Fruit fly (Drosophila melanogaster) whole organism, embryonic: ENCODE results near the gene CG42494.
A peak's percentile ranks its signal among the peaks of the same experiment; 100 is the strongest.

Experiments
- Ada2b ChIP-seq: fragments of 200-800 bp; sonication (Bioruptor generic); IDR thresholded peaks from 2 replicates; pipeline ENCODE4 v1.3.6; 2022; ENCODE audit warnings: missing biosample characterization, missing genetic modification characterization
- Atf3 ChIP-seq: fragments of 200-800 bp; sonication (Bioruptor generic); optimal IDR thresholded peaks from 3 replicates; lab custom pipeline; 2016; ENCODE audit warnings: missing biosample characterization, missing genetic modification characterization
- CG10462 ChIP-seq: fragments of 200-800 bp; sonication (Bioruptor generic); optimal IDR thresholded peaks from 2 replicates; lab custom pipeline; 2016; ENCODE audit warnings: missing biosample characterization, missing genetic modification characterization
- CG10565 ChIP-seq: fragments of 200-800 bp; sonication (Bioruptor generic); optimal IDR thresholded peaks from 3 replicates; lab custom pipeline; 2016; ENCODE audit warnings: missing biosample characterization, mild to moderate bottlenecking, missing genetic modification characterization
- CG11247 ChIP-seq: fragments of 200-800 bp; sonication (Bioruptor generic); IDR thresholded peaks from 2 replicates; pipeline ENCODE4 v1.3.6; 2022; ENCODE audit warnings: missing biosample characterization, missing genetic modification characterization
- CG12219 ChIP-seq: fragments of 200-800 bp; sonication (Bioruptor generic); optimal IDR thresholded peaks from 3 replicates; lab custom pipeline; 2018; ENCODE audit warnings: missing biosample characterization, mild to moderate bottlenecking, missing genetic modification characterization
- CG12769 ChIP-seq: fragments of 200-800 bp; sonication (Bioruptor generic); optimal IDR thresholded peaks from 2 replicates; lab custom pipeline; 2019; ENCODE audit warnings: missing biosample characterization, mild to moderate bottlenecking, missing genetic modification characterization, moderate library complexity
- CG1602 ChIP-seq: fragments of 200-800 bp; sonication (Bioruptor generic); optimal IDR thresholded peaks from 3 replicates; lab custom pipeline; 2016; ENCODE audit warnings: missing biosample characterization, missing genetic modification characterization
- CG16813 ChIP-seq: fragments of 200-800 bp; sonication (Bioruptor generic); IDR thresholded peaks from 3 replicates; pipeline ENCODE4 v1.3.6; 2022; ENCODE audit warnings: missing biosample characterization, missing genetic modification characterization; ENCODE audit not compliant: partially characterized antibody
- CG18619 ChIP-seq: fragments of 200-800 bp; sonication (Bioruptor generic); optimal IDR thresholded peaks from 3 replicates; lab custom pipeline; 2017; ENCODE audit warnings: missing biosample characterization, mild to moderate bottlenecking, missing genetic modification characterization
- CG2116 ChIP-seq: fragments of 200-800 bp; sonication (Bioruptor generic); optimal IDR thresholded peaks from 3 replicates; lab custom pipeline; 2018; ENCODE audit warnings: missing biosample characterization, mild to moderate bottlenecking, missing genetic modification characterization
- CG30020 ChIP-seq: fragments of 200-800 bp; optimal IDR thresholded peaks from 2 replicates; lab custom pipeline; 2019; ENCODE audit warnings: missing biosample characterization, mild to moderate bottlenecking, missing genetic modification characterization, moderate library complexity
- CG31388 ChIP-seq: fragments of 200-800 bp; sonication (Bioruptor generic); optimal IDR thresholded peaks from 2 replicates; lab custom pipeline; 2016; ENCODE audit warnings: missing biosample characterization, missing genetic modification characterization
- CG3163 ChIP-seq: fragments of 200-800 bp; sonication (Bioruptor generic); optimal IDR thresholded peaks from 3 replicates; lab custom pipeline; 2016; ENCODE audit warnings: missing biosample characterization, missing genetic modification characterization
- CG33213 ChIP-seq: fragments of 200-800 bp; sonication (Bioruptor generic); optimal IDR thresholded peaks from 3 replicates; lab custom pipeline; 2016; ENCODE audit warnings: missing biosample characterization, missing genetic modification characterization
- CG34422 ChIP-seq: fragments of 200-800 bp; sonication (Bioruptor generic); IDR thresholded peaks from 3 replicates; pipeline ENCODE4 v1.3.6; 2022; ENCODE audit warnings: missing biosample characterization, missing genetic modification characterization
- CG3995 ChIP-seq: fragments of 200-800 bp; sonication (Bioruptor generic); optimal IDR thresholded peaks from 3 replicates; lab custom pipeline; 2016; ENCODE audit warnings: missing biosample characterization, missing genetic modification characterization
- CG4404 ChIP-seq: fragments of 200-800 bp; sonication (Bioruptor generic); IDR thresholded peaks from 2 replicates; pipeline ENCODE4 v1.3.6; 2022; ENCODE audit warnings: missing biosample characterization, missing genetic modification characterization
- CG6272 ChIP-seq: fragments of 200-800 bp; sonication (Bioruptor generic); IDR thresholded peaks from 2 replicates; pipeline ENCODE4 v1.3.6; 2022; ENCODE audit warnings: missing biosample characterization, missing genetic modification characterization
- CG6689 ChIP-seq: fragments of 200-800 bp; sonication (Bioruptor generic); IDR thresholded peaks from 2 replicates; pipeline ENCODE4 v1.3.6; 2022; ENCODE audit warnings: missing biosample characterization, missing genetic modification characterization
- CG7786 ChIP-seq: fragments of 200-800 bp; sonication (Bioruptor generic); optimal IDR thresholded peaks from 2 replicates; lab custom pipeline; 2016; ENCODE audit warnings: missing biosample characterization, missing genetic modification characterization
- CG9609 ChIP-seq: fragments of 200-800 bp; sonication (Bioruptor generic); optimal IDR thresholded peaks from 3 replicates; lab custom pipeline; 2016; ENCODE audit warnings: missing biosample characterization, missing genetic modification characterization
- CTCF ChIP-seq: fragments of 200-800 bp; sonication (Bioruptor generic); optimal IDR thresholded peaks from 2 replicates; lab custom pipeline; 2017; ENCODE audit warnings: missing biosample characterization, mild to moderate bottlenecking, missing genetic modification characterization, moderate library complexity
- D19A ChIP-seq: fragments of 200-800 bp; optimal IDR thresholded peaks from 3 replicates; lab custom pipeline; 2019; ENCODE audit warnings: missing biosample characterization, mild to moderate bottlenecking, missing genetic modification characterization, moderate library complexity
- Dad ChIP-seq: fragments of 200-800 bp; sonication (Bioruptor generic); optimal IDR thresholded peaks from 3 replicates; lab custom pipeline; 2016; ENCODE audit warnings: missing biosample characterization, missing genetic modification characterization
- Hr3 ChIP-seq: fragments of 200-800 bp; sonication (Bioruptor generic); optimal IDR thresholded peaks from 3 replicates; lab custom pipeline; 2016; ENCODE audit warnings: missing biosample characterization, missing genetic modification characterization
- Hr51 ChIP-seq, 2 experiments: fragments of 200-800 bp; sonication (Bioruptor generic); optimal IDR thresholded peaks; 2 replicates in 1 of 2; 3 replicates in 1 of 2; lab custom pipeline; 2016 to 2018; ENCODE audit warnings: missing biosample characterization in 2 of 2, missing genetic modification characterization in 2 of 2, mild to moderate bottlenecking in 1 of 2, moderate library complexity in 1 of 2
- MBD-R2 ChIP-seq: fragments of 200-800 bp; sonication (Bioruptor generic); IDR thresholded peaks from 2 replicates; pipeline ENCODE4 v1.3.6; 2022; ENCODE audit warnings: missing biosample characterization, missing genetic modification characterization
- MTF-1 ChIP-seq: fragments of 200-800 bp; sonication (Bioruptor generic); optimal IDR thresholded peaks from 2 replicates; lab custom pipeline; 2018; ENCODE audit warnings: missing biosample characterization, mild to moderate bottlenecking, missing genetic modification characterization, borderline replicate concordance
- Mad ChIP-seq: fragments of 200-800 bp; sonication (Bioruptor generic); optimal IDR thresholded peaks from 2 replicates; lab custom pipeline; 2016; ENCODE audit warnings: missing biosample characterization, missing genetic modification characterization
- Med ChIP-seq: fragments of 200-800 bp; sonication (Bioruptor generic); peaks from one replicate; lab custom pipeline; 2016; ENCODE audit warnings: missing biosample characterization, missing genetic modification characterization, mild to moderate bottlenecking, inconsistent platforms, moderate library complexity
- Mes4 ChIP-seq: fragments of 200-800 bp; sonication (Bioruptor generic); optimal IDR thresholded peaks from 2 replicates; lab custom pipeline; 2016; ENCODE audit warnings: missing biosample characterization, missing genetic modification characterization
- NC2β ChIP-seq: fragments of 200-800 bp; sonication (Bioruptor generic); optimal IDR thresholded peaks from 2 replicates; lab custom pipeline; 2016; ENCODE audit warnings: missing biosample characterization, missing genetic modification characterization
- NFAT ChIP-seq: fragments of 200-800 bp; sonication (Bioruptor generic); IDR thresholded peaks from 2 replicates; pipeline ENCODE4 v1.3.6; 2022; ENCODE audit warnings: missing biosample characterization, missing genetic modification characterization
- Nf-YA ChIP-seq: fragments of 200-800 bp; sonication (Bioruptor generic); IDR thresholded peaks from 2 replicates; pipeline ENCODE4 v1.3.6; 2022; ENCODE audit warnings: missing biosample characterization, missing genetic modification characterization
- Opbp ChIP-seq: fragments of 200-800 bp; sonication (Bioruptor generic); IDR thresholded peaks from 3 replicates; pipeline ENCODE4 v1.3.6; 2022; ENCODE audit warnings: missing biosample characterization, missing genetic modification characterization; ENCODE audit not compliant: partially characterized antibody
- Stat92E ChIP-seq, 3 experiments: fragments of >200 bp in 2 of 3; fragments of 200-800 bp in 1 of 3; sonication (Bioruptor generic) in 1 of 3; optimal IDR thresholded peaks; 2 replicates each; lab custom pipeline; 2017 to 2019; ENCODE audit warnings: missing biosample characterization in 3 of 3, missing genetic modification characterization in 3 of 3, mild to moderate bottlenecking in 1 of 3, moderate library complexity in 1 of 3
- aop ChIP-seq: fragments of 200-800 bp; sonication (Bioruptor generic); IDR thresholded peaks from 2 replicates; pipeline ENCODE4 v1.3.6; 2022; ENCODE audit warnings: missing biosample characterization, missing genetic modification characterization
- az2 ChIP-seq: fragments of 200-800 bp; sonication (Bioruptor generic); optimal IDR thresholded peaks from 3 replicates; lab custom pipeline; 2016; ENCODE audit warnings: missing biosample characterization, missing genetic modification characterization
- crol ChIP-seq: fragments of 200-800 bp; sonication (Bioruptor generic); IDR thresholded peaks from 2 replicates; pipeline ENCODE4 v1.3.6; 2022; ENCODE audit warnings: missing biosample characterization, missing genetic modification characterization
- jigr1 ChIP-seq: fragments of 200-800 bp; sonication (Bioruptor generic); IDR thresholded peaks from 3 replicates; pipeline ENCODE4 v1.3.6; 2022; ENCODE audit warnings: missing biosample characterization, missing genetic modification characterization
- kah ChIP-seq: fragments of 200-800 bp; sonication (Bioruptor generic); optimal IDR thresholded peaks from 2 replicates; lab custom pipeline; 2018; ENCODE audit warnings: missing biosample characterization, mild to moderate bottlenecking, missing genetic modification characterization
- maf-S ChIP-seq: fragments of 200-800 bp; sonication (Bioruptor generic); optimal IDR thresholded peaks from 2 replicates; lab custom pipeline; 2016; ENCODE audit warnings: missing biosample characterization, missing genetic modification characterization
- odd ChIP-seq: fragments of 200-800 bp; sonication (Bioruptor generic); optimal IDR thresholded peaks from 2 replicates; lab custom pipeline; 2017; ENCODE audit warnings: missing biosample characterization, mild to moderate bottlenecking, missing genetic modification characterization
- ranshi ChIP-seq: fragments of 200-800 bp; sonication (Bioruptor generic); IDR thresholded peaks from 2 replicates; pipeline ENCODE4 v1.3.6; 2022; ENCODE audit warnings: missing biosample characterization, missing genetic modification characterization
- slou ChIP-seq: fragments of 200-800 bp; sonication (Bioruptor generic); optimal IDR thresholded peaks from 3 replicates; lab custom pipeline; 2016; ENCODE audit warnings: missing biosample characterization, missing genetic modification characterization
- tgo ChIP-seq: fragments of 200-800 bp; sonication (Bioruptor generic); IDR thresholded peaks from 3 replicates; pipeline ENCODE4 v1.3.6; 2022; ENCODE audit warnings: missing biosample characterization, missing genetic modification characterization

The CG42494 gene

DNA sequence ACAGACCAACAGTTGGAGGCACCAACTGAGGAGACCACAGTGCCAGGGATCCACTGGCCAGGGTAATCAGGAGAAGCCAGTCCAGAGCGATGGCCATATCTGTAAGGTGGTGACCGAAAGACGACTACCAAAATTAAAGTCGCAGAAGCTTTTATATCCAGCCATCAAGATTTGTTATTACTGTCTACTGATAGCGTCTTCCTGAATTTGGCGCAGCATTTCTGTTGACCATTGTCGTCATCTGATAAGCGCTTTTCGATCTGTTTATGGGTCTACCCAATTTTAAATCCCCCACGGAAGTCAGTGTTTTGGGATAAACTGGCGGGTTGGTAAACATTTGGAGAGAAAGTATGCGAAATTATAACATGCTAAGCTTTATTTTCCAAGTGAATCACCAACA is 11.8 kb upstream of the CG42494 start, which contains the start of gene CG14963:
Gene CG14963, minus strand, starts transcription at position 101 of the 400 bp plus-strand sequence.
- TF ChIP-seq ranshi (GFP tag; lab: Robert Waterston, UW) = no peak
- no peak for TF ChIP-seq Dad (GFP tag; lab: Kevin White, UChicago)
- no peak for TF ChIP-seq Nf-YA (GFP tag; lab: Robert Waterston, UW)
- TF ChIP-seq, all 482 proteins: peak for 0

DNA sequence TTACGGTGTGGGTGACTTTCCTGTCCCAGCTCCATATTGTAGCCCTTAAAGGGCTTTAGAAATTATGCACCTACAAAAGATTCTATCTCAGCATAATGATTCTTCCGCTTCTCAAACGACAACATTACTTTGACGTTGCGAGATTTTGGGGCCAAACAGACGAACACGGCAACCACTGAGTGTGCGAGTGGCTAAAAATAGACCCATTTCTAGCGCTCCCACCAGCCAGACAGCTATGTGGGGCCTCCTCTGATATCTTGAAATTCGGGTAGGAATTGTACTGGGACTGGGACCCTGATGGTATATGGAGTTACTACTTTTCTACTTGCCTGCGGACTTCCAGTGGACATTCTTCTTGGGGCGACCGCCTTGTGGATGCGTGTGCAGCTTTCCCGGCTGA is 6.3 kb upstream of the CG42494 start:
- no peak for TF ChIP-seq Mes4 (GFP tag; lab: Kevin White, UChicago)
- no peak for TF ChIP-seq aop (GFP tag; lab: Robert Waterston, UW)
- TF ChIP-seq CG34422 (GFP tag; lab: Robert Waterston, UW) = 0 out of 3 replicates have a peak, but pooled peaks have one; percentile 7
- peak; percentile 92 for TF ChIP-seq kah (GFP tag; lab: Kevin White, UChicago)

DNA sequence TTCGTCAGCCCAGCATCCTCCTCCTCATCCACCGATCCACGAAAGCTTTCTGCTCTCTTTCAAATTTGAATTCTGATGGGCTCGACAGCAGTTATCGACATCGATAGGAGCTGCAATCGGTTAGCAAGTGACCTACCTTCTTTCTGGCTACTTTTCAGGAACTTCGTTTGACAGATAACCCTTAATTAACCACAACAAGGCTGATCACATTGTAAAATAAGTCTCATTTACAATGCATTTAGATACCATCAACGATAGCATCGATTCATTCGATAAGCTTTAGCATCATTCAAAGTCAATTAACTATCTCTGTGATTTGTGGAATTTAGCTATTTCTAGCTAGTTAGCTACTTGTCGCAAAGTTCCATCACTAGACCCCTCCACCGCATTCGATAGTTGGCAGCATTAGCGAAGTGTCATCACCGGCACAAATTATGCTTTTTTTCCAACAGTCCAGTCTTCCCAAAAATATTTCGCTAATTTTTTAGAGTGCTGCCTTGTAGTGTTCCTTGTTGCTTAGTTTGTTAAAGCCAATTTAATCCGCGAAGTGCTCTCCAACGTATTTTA is 5.6 kb upstream of the CG42494 start, which contains the start of the genes MnM and Girdin:
Gene MnM, minus strand, starts transcription at position 51 of the 567 bp plus-strand sequence.
Gene Girdin, plus strand, starts transcription at position 401 of the 567 bp plus-strand sequence.
- TF ChIP-seq CG12219 (GFP tag; lab: Kevin White, UChicago) (no peak), NFAT (peak; percentile 62; the same call in 1 of the 2 replicates), MBD-R2 (GFP tag; lab: Robert Waterston, UW) (peak; percentile 63; the same call in 1 of the 2 replicates), Hr51 (GFP tag; optimal IDR thresholded peaks at IDR 0.05; lab: Kevin White, UChicago) (peak in 1 of 2 experiments; percentile 74), D19A (tag; lab: Kevin White, UChicago) (no peak), Atf3 (peak; percentile 54), CG10565 (no peak), CG12769 (tag; lab: Kevin White, UChicago) (peak; percentile 80), CG3163 (peak; percentile 77), Opbp (GFP tag; lab: Robert Waterston, UW) (peak; percentile 71), CG6689 (GFP tag; lab: Robert Waterston, UW) (peak; percentile 42; the same call in 1 of the 2 replicates), Mad (peak; percentile 67), tgo (GFP tag; lab: Robert Waterston, UW) (peak; percentile 21; the same call in 1 of the 3 replicates), Stat92E (GFP tag; optimal IDR thresholded peaks at IDR 0.05; lab: Kevin White, UChicago) (no peak), CG18619 (peak; percentile 36), CG6272 (GFP tag; lab: Robert Waterston, UW) (peak; percentile 41; the same call in 1 of the 2 replicates), CG33213 (GFP tag; lab: Kevin White, UChicago) (peak; percentile 64), crol (GFP tag; lab: Robert Waterston, UW) (no peak), Ada2b (GFP tag; lab: Robert Waterston, UW) (no peak; the same call in 1 of the 2 replicates), Med (GFP tag; lab: Kevin White, UChicago) (peak; percentile 94), CG10462 (GFP tag; lab: Kevin White, UChicago) (peak; percentile 55), jigr1 (GFP tag; lab: Robert Waterston, UW) (no peak), CG4404 (peak; percentile 28; the same call in 1 of the 2 replicates), odd (no peak), CTCF (no peak), CG1602 (GFP tag; lab: Kevin White, UChicago) (peak; percentile 32), ranshi (GFP tag; lab: Robert Waterston, UW) (peak; percentile 54; the same call in 1 of the 2 replicates), Hr3 (GFP tag; lab: Kevin White, UChicago) (peak; percentile 86), CG3995 (GFP tag; lab: Kevin White, UChicago) (peak; percentile 86), CG2116 (GFP tag; lab: Kevin White, UChicago) (peak; percentile 85), CG11247 (GFP tag; lab: Robert Waterston, UW) (peak; percentile 34; the same call in 1 of the 2 replicates), az2 (peak; percentile 56), CG31388 (GFP tag; lab: Kevin White, UChicago) (peak; percentile 17), maf-S (GFP tag; lab: Kevin White, UChicago) (peak; percentile 75), CG30020 (peak; percentile 73), CG7786 (GFP tag; lab: Kevin White, UChicago) (peak; percentile 86), CG16813 (GFP tag; lab: Robert Waterston, UW) (peak; percentile 88), MTF-1 (GFP tag; lab: Kevin White, UChicago) (no peak), slou (GFP tag; lab: Kevin White, UChicago) (no peak), NC2β (peak; percentile 51), CG9609 (GFP tag; lab: Kevin White, UChicago) (peak; percentile 79)
